Fruit fly (Drosophila melanogaster) whole organism, prepupa: ENCODE data around the gene CG32832.

Experiments used
- CG11762 ChIP-seq: fragments of 200-800 bp; sonication (Bioruptor generic); optimal IDR thresholded peaks from 3 replicates; lab custom pipeline; 2016; ENCODE audit warnings: missing biosample characterization, missing genetic modification characterization; ENCODE audit not compliant: insufficient read depth
- CG34406 ChIP-seq: fragments of 200-800 bp; sonication (Bioruptor generic); optimal IDR thresholded peaks from 3 replicates; lab custom pipeline; 2016; ENCODE audit warnings: missing biosample characterization, missing genetic modification characterization
- CG6792 ChIP-seq: fragments of 200-800 bp; sonication (Bioruptor generic); optimal IDR thresholded peaks from 3 replicates; lab custom pipeline; 2016; ENCODE audit warnings: missing biosample characterization, missing genetic modification characterization

DNA sequence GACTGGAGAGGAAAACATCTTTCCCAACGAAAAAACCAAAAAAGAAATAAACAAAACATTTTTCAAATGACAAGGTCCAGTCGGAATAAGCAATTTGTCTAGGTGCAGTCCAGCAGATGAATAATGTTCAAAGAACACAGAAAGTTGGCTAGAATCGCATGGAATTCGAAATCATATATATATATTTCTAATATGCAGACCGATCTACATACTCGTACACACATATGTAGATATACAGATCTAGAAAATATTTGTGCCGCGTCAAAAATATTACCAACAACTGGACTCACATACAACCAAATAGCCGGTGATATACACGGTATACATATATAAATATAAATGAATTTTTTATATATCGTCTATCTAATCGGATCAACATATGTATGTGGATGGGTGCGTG is 39.4 kb downstream of the CG32832 start:
- no peak for TF ChIP-seq CG6792 (GFP tag; lab: Kevin White, UChicago)
- TF ChIP-seq CG34406 (GFP tag; lab: Kevin White, UChicago), result no peak
- no peak for TF ChIP-seq CG11762 (GFP tag; lab: Kevin White, UChicago)
